Worm (Caenorhabditis elegans): ENCODE data around the gene F43C11.7.

Gene F43C11.7

DNA sequence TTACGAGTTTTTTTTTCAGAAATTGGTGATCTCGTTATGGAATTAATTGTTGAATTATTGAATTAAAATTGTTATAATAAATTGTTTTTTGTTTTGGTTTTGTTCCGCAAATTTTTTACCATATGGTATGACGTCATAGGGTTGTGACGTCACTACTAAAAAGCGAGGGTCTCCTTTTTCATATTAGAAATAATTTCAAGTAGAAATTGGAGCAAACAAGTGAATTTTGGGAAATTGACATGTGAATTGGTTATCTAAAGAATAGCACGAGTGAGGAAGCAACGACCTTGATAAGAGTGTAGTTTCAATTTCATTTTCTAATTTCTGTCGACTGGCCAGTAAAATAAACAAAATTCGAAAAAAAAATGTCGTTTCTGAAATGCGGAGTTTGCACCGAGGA is at the start of gene F43C11.7:
F43C11.7 (plus strand) TSS at position 326 of the 400 bp plus-strand sequence.
- TF ChIP-seq lin-32 (GFP tag; optimal IDR thresholded peaks at IDR 0.05) (no peak), zip-8 (tag; optimal IDR thresholded peaks at IDR 0.05) (peak; percentile 98), nhr-237 (tag; optimal IDR thresholded peaks at IDR 0.05) (no peak)

ce11 chrII:2288798-2289197 is 46.9 kb upstream of the F43C11.7 start, which contains the start of the genes K09F6.10 and K09F6.13:
K09F6.10 (minus strand) TSS chrII:2288883.
K09F6.13 (plus strand) TSS chrII:2289114.
- TF ChIP-seq unc-39 (tag; optimal IDR thresholded peaks at IDR 0.05) (no peak), mab-5 (tag; optimal IDR thresholded peaks at IDR 0.05) (no peak), nhr-76 (tag; optimal IDR thresholded peaks at IDR 0.05) (no peak), ceh-39 (tag; optimal IDR thresholded peaks at IDR 0.05) (no peak), ceh-43 (GFP tag; optimal IDR thresholded peaks at IDR 0.05) (no peak), flh-1 (GFP tag; optimal IDR thresholded peaks at IDR 0.05) (no peak), drap-1 (GFP tag; optimal IDR thresholded peaks at IDR 0.05) (no peak), sem-2 (GFP tag; optimal IDR thresholded peaks at IDR 0.05) (no peak), pha-4 (tag; optimal IDR thresholded peaks at IDR 0.05) (no peak), nhr-12 (tag; optimal IDR thresholded peaks at IDR 0.05) (no peak), lsy-2 (tag; optimal IDR thresholded peaks at IDR 0.05) (no peak)

ce11 chrII:2289441-2289840 is 46.3 kb upstream of the F43C11.7 start:
- no peak for TF ChIP-seq ces-1 (GFP tag; optimal IDR thresholded peaks at IDR 0.05)
- TF ChIP-seq lin-32 (GFP tag; optimal IDR thresholded peaks at IDR 0.05): peak; percentile 19

ce11 chrII:2292027-2292426 is 43.7 kb upstream of the F43C11.7 start, which contains the start of gene K09F6.7:
K09F6.7 (minus strand) TSS chrII:2292127.
- TF ChIP-seq M03D4.4 (tag; optimal IDR thresholded peaks at IDR 0.05) (no peak), mab-5 (tag; optimal IDR thresholded peaks at IDR 0.05) (no peak), hlh-1 (tag; optimal IDR thresholded peaks at IDR 0.05) (no peak), elt-3 (tag; optimal IDR thresholded peaks at IDR 0.05) (no peak), unc-39 (tag; optimal IDR thresholded peaks at IDR 0.05) (no peak)

DNA sequence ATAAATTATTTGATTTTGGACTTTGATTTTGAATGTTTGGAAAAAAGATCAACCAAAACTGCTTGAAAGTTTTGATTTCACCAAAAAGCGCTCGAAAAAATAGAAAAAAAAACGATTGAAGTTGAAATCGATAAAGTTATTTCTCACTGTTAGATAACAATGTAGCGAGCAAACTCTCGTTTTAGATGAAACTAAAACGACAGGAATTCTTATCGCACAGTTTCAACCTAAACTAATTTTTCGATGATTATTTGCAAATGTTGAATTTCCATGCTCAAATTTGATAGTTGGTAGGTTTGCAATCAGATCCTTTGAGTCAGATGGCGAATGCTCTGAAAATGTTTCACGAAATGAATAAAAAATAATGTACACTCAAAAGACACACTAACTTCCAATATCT is 43.1 kb upstream of the F43C11.7 start:
- no peak for TF ChIP-seq ceh-43 (GFP tag; optimal IDR thresholded peaks at IDR 0.05)

DNA sequence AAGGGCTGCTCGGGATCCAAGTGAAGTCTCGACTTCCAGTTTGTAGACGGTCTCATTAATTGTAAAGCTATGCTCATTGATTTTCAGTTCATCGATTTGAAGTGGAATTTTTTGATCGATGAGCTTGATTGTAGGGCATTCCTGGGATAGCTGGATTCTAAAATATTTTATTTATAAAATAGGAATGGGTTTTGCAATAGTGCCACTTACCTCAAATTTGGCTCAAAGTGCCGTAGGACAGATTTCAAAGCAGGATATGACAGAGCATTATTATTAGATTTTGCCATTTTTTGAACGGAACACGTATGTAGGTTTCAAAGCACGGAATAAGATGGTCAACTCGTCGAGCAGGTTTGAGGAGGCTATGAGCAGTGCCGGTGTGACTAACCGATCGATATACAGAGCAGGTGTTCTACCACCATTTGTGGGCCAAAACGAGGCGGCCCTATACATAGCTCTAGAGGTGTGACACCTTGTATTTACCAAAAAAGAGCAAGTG is 39.8 kb upstream of the F43C11.7 start, which contains the start of gene fbxc-25:
fbxc-25 (minus strand) TSS at position 449 of the 499 bp plus-strand sequence.
- TF ChIP-seq unc-62 (GFP tag; optimal IDR thresholded peaks at IDR 0.05) (no peak), mab-5 (tag; optimal IDR thresholded peaks at IDR 0.05) (no peak), ham-2 (GFP tag; optimal IDR thresholded peaks at IDR 0.05) (no peak)

DNA sequence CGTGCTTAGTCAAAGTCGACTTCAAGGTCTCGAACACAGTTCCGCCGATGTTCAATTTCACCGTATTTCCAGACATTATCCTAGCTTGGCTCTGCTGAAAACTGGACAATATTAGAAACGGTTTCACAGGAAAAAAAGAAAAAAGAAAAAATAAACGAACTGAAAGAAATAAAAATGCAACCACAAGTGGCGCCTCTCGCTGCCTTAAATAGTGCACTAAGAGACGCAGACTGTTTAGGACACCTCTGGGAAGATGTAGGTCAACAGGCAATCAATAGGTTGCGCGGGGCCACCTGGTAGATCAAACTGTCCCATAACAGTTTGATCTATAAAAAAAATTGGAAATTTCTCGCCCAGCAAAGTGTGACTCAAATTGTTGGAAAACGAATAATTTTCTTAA is 37.0 kb upstream of the F43C11.7 start, which contains the start of gene B0281.4:
B0281.4 (minus strand) TSS at position 101 of the 400 bp plus-strand sequence.
- no peak for TF ChIP-seq mls-2 (tag; optimal IDR thresholded peaks at IDR 0.05)
- no peak for TF ChIP-seq lin-32 (GFP tag; optimal IDR thresholded peaks at IDR 0.05)
- no peak for TF ChIP-seq lin-13 (tag; optimal IDR thresholded peaks at IDR 0.05)
- TF ChIP-seq zip-8 (tag; optimal IDR thresholded peaks at IDR 0.05): no peak
- TF ChIP-seq elt-3 (tag; optimal IDR thresholded peaks at IDR 0.05): no peak
- TF ChIP-seq drap-1 (GFP tag; optimal IDR thresholded peaks at IDR 0.05): no peak
- TF ChIP-seq pha-4 (tag; optimal IDR thresholded peaks at IDR 0.05): no peak

- TF ChIP-seq ceh-83 (GFP tag; optimal IDR thresholded peaks at IDR 0.05): no peak
- TF ChIP-seq nhr-28 (tag; optimal IDR thresholded peaks at IDR 0.05): no peak
- no peak for TF ChIP-seq M03D4.4 (tag; optimal IDR thresholded peaks at IDR 0.05)
- TF ChIP-seq ceh-39 (tag; optimal IDR thresholded peaks at IDR 0.05): peak; percentile 21
- peak; percentile 37 for TF ChIP-seq nhr-2 (tag; optimal IDR thresholded peaks at IDR 0.05)
- no peak for TF ChIP-seq mab-5 (tag; optimal IDR thresholded peaks at IDR 0.05)
- TF ChIP-seq bed-3 (GFP tag; optimal IDR thresholded peaks at IDR 0.05): no peak
- no peak for TF ChIP-seq unc-62 (GFP tag; optimal IDR thresholded peaks at IDR 0.05)
- no peak for TF ChIP-seq mep-1 (tag; optimal IDR thresholded peaks at IDR 0.05)
- no peak for TF ChIP-seq unc-120 (tag; optimal IDR thresholded peaks at IDR 0.05; ENCODE audit: poor library complexity, severe bottlenecking)
- no peak for TF ChIP-seq nhr-237 (tag; optimal IDR thresholded peaks at IDR 0.05)
- no peak for TF ChIP-seq elt-1 (tag; optimal IDR thresholded peaks at IDR 0.05; ENCODE audit: borderline replicate concordance, insufficient read depth)
- no peak for TF ChIP-seq sem-2 (GFP tag; optimal IDR thresholded peaks at IDR 0.05)
- TF ChIP-seq nhr-12 (tag; optimal IDR thresholded peaks at IDR 0.05): no peak
- no peak for TF ChIP-seq lin-13 (tag; optimal IDR thresholded peaks at IDR 0.05)
- no peak for TF ChIP-seq elt-3 (tag; optimal IDR thresholded peaks at IDR 0.05)
- no peak for TF ChIP-seq lsy-2 (tag; optimal IDR thresholded peaks at IDR 0.05)
These were observed 34.8 kb upstream of the F43C11.7 start, which contains the start of gene B0281.5 for ce11 chrII:2300861-2301260. B0281.5 (minus strand) TSS chrII:2300961.
